Worm (Caenorhabditis elegans) whole organism, young adult: ENCODE measurements around the gene gcy-34.

Experiments
- B0261.1 ChIP-seq: sonication (generic microtip); optimal IDR thresholded peaks from 2 replicates; lab custom pipeline; 2016; ENCODE audit warnings: mild to moderate bottlenecking, missing genetic modification characterization, moderate library complexity, missing compliant biosample characterization
- F10E7.11 ChIP-seq: sonication (generic microtip); optimal IDR thresholded peaks from 2 replicates; lab custom pipeline; 2017; ENCODE audit warnings: mild to moderate bottlenecking, missing genetic modification characterization, moderate library complexity, missing compliant biosample characterization
- F22D6.2 ChIP-seq: sonication (generic microtip); optimal IDR thresholded peaks from 2 replicates; lab custom pipeline; 2016; ENCODE audit warnings: mild to moderate bottlenecking, missing genetic modification characterization, missing compliant biosample characterization
- F33H1.4 ChIP-seq: fragments of 200-800 bp; sonication (Bioruptor generic); IDR thresholded peaks from 2 replicates; pipeline ENCODE4 v1.3.6; 2022; ENCODE audit warnings: missing genetic modification reagents, missing genetic modification characterization, missing compliant biosample characterization
- F37B4.10 ChIP-seq: fragments of 200-800 bp; sonication (Bioruptor generic); IDR thresholded peaks from 2 replicates; pipeline ENCODE4 v1.3.6; 2022; ENCODE audit warnings: missing genetic modification characterization, missing compliant biosample characterization
- Y56A3A.18 ChIP-seq: fragments of 200-800 bp; sonication (Bioruptor generic); IDR thresholded peaks from 2 replicates; pipeline ENCODE4 v1.3.6; 2022; ENCODE audit warnings: missing genetic modification reagents, missing genetic modification characterization, missing compliant biosample characterization
- Y95B8A.8 ChIP-seq: fragments of 200-800 bp; sonication (Bioruptor generic); IDR thresholded peaks from 2 replicates; pipeline ENCODE4 v1.3.6; 2022; ENCODE audit warnings: missing genetic modification reagents, missing genetic modification characterization, missing compliant biosample characterization
- aptf-3 ChIP-seq: fragments of 200-800 bp; sonication (Bioruptor generic); IDR thresholded peaks from 2 replicates; pipeline ENCODE4 v1.3.6; 2022; ENCODE audit warnings: missing genetic modification characterization, missing compliant biosample characterization
- atf-7 ChIP-seq: sonication (generic microtip); optimal IDR thresholded peaks from 2 replicates; lab custom pipeline; 2017; ENCODE audit warnings: mild to moderate bottlenecking, missing genetic modification characterization, missing compliant biosample characterization
- athp-1 ChIP-seq: sonication (generic microtip); optimal IDR thresholded peaks from 2 replicates; lab custom pipeline; 2017; ENCODE audit warnings: mild to moderate bottlenecking, missing genetic modification characterization, missing compliant biosample characterization
- attf-3 ChIP-seq: fragments of 200-800 bp; sonication (Bioruptor generic); conservative IDR thresholded peaks from 2 replicates; pipeline ENCODE4 v1.3.6; 2022; ENCODE audit warnings: missing genetic modification reagents, missing genetic modification characterization, missing compliant biosample characterization
- attf-6 ChIP-seq: fragments of 200-800 bp; sonication (Bioruptor generic); IDR thresholded peaks from 2 replicates; pipeline ENCODE4 v1.3.6; 2022; ENCODE audit warnings: missing genetic modification reagents, missing genetic modification characterization, missing compliant biosample characterization
- bed-1 ChIP-seq: fragments of 200-800 bp; sonication (Bioruptor generic); IDR thresholded peaks from 2 replicates; pipeline ENCODE4 v1.3.6; 2022; ENCODE audit warnings: missing genetic modification reagents, missing genetic modification characterization, missing compliant biosample characterization
- ccch-3 ChIP-seq: fragments of 200-800 bp; sonication (Bioruptor generic); optimal IDR thresholded peaks from 2 replicates; lab custom pipeline; 2018; ENCODE audit warnings: mild to moderate bottlenecking, missing genetic modification characterization, missing compliant biosample characterization
- ceh-100 ChIP-seq: fragments of 200-800 bp; sonication (Bioruptor generic); IDR thresholded peaks from 2 replicates; pipeline ENCODE4 v1.3.6; 2022; ENCODE audit warnings: missing genetic modification reagents, missing genetic modification characterization, missing compliant biosample characterization
- ceh-58 ChIP-seq: fragments of 200-800 bp; sonication (Bioruptor generic); IDR thresholded peaks from 2 replicates; pipeline ENCODE4 v1.3.6; 2022; ENCODE audit warnings: missing genetic modification characterization, missing compliant biosample characterization
- dox-1 ChIP-seq: fragments of 200-800 bp; sonication (Bioruptor generic); IDR thresholded peaks from 2 replicates; pipeline ENCODE4 v1.3.6; 2022; ENCODE audit warnings: missing genetic modification reagents, missing genetic modification characterization, missing compliant biosample characterization
- egrh-3 ChIP-seq: fragments of 200-800 bp; sonication (Bioruptor generic); IDR thresholded peaks from 2 replicates; pipeline ENCODE4 v1.3.6; 2022; ENCODE audit warnings: missing genetic modification reagents, missing genetic modification characterization, missing compliant biosample characterization
- ekl-4 ChIP-seq: fragments of 200-800 bp; sonication (Bioruptor generic); IDR thresholded peaks from 2 replicates; pipeline ENCODE4 v1.3.6; 2022; ENCODE audit warnings: missing genetic modification reagents, missing genetic modification characterization, missing compliant biosample characterization
- him-1 ChIP-seq: sonication (generic microtip); optimal IDR thresholded peaks from 2 replicates; lab custom pipeline; 2016; ENCODE audit warnings: missing genotype, missing genetic modification reagents, missing genetic modification characterization, missing compliant biosample characterization
- hmg-1.2 ChIP-seq: fragments of 200-800 bp; sonication (Bioruptor generic); IDR thresholded peaks from 2 replicates; pipeline ENCODE4 v1.3.6; 2022; ENCODE audit warnings: missing genetic modification reagents, missing genetic modification characterization, missing compliant biosample characterization
- hmg-20 ChIP-seq: fragments of 200-800 bp; sonication (Bioruptor generic); IDR thresholded peaks from 2 replicates; pipeline ENCODE4 v1.3.6; 2022; ENCODE audit warnings: missing genetic modification reagents, missing genetic modification characterization, missing compliant biosample characterization
- hsf-1 ChIP-seq: fragments of 200-800 bp; sonication (Bioruptor generic); IDR thresholded peaks from 2 replicates; pipeline ENCODE4 v1.3.6; 2022; ENCODE audit warnings: missing genetic modification reagents, missing genetic modification characterization, missing compliant biosample characterization
- lin-40 ChIP-seq: sonication (generic microtip); optimal IDR thresholded peaks from 2 replicates; lab custom pipeline; 2016; ENCODE audit warnings: missing genetic modification characterization, mild to moderate bottlenecking, missing compliant biosample characterization, missing genotype, missing genetic modification reagents
- lin-54 ChIP-seq: fragments of 200-800 bp; sonication (Bioruptor generic); optimal IDR thresholded peaks from 2 replicates; lab custom pipeline; 2018; ENCODE audit warnings: mild to moderate bottlenecking, missing genetic modification characterization, missing compliant biosample characterization
- madf-10 ChIP-seq: sonication (generic microtip); optimal IDR thresholded peaks from 2 replicates; lab custom pipeline; 2016; ENCODE audit warnings: mild to moderate bottlenecking, missing genetic modification characterization, missing compliant biosample characterization
- madf-6 ChIP-seq: fragments of 200-800 bp; sonication (Bioruptor generic); IDR thresholded peaks from 2 replicates; pipeline ENCODE4 v1.3.6; 2022; ENCODE audit warnings: missing genetic modification reagents, missing genetic modification characterization, missing compliant biosample characterization
- madf-8 ChIP-seq: fragments of 200-800 bp; sonication (Bioruptor generic); conservative IDR thresholded peaks from 2 replicates; pipeline ENCODE4 v1.3.6; 2022; ENCODE audit warnings: missing genetic modification reagents, missing genetic modification characterization, missing compliant biosample characterization
- mel-28 ChIP-seq: sonication (generic microtip); optimal IDR thresholded peaks from 2 replicates; lab custom pipeline; 2016; ENCODE audit warnings: borderline replicate concordance, mild to moderate bottlenecking, missing genetic modification characterization, missing compliant biosample characterization
- mxl-1 ChIP-seq: sonication (generic microtip); optimal IDR thresholded peaks from 2 replicates; lab custom pipeline; 2016; ENCODE audit warnings: missing genetic modification characterization, missing compliant biosample characterization
- nfya-2 ChIP-seq: fragments of 200-800 bp; sonication (Bioruptor generic); IDR thresholded peaks from 2 replicates; pipeline ENCODE4 v1.3.6; 2022; ENCODE audit warnings: missing genetic modification reagents, missing genetic modification characterization, missing compliant biosample characterization
- nhr-179 ChIP-seq: sonication (generic microtip); optimal IDR thresholded peaks from 2 replicates; lab custom pipeline; 2016; ENCODE audit warnings: mild to moderate bottlenecking, missing genetic modification characterization, missing compliant biosample characterization
- nhr-90 ChIP-seq: sonication (generic microtip); optimal IDR thresholded peaks from 2 replicates; lab custom pipeline; 2016; ENCODE audit warnings: missing genotype, mild to moderate bottlenecking, missing genetic modification characterization, missing compliant biosample characterization
- pbrm-1 ChIP-seq: fragments of 200-800 bp; sonication (Bioruptor generic); IDR thresholded peaks from 2 replicates; pipeline ENCODE4 v1.3.6; 2022; ENCODE audit warnings: missing genetic modification reagents, missing genetic modification characterization, missing compliant biosample characterization
- pha-4 ChIP-seq: fragments of 150-350 bp; sonication (generic microtip); optimal IDR thresholded peaks from 2 replicates; lab custom pipeline; 2014; ENCODE audit warnings: missing biosample characterization, missing genetic modification reagents, missing genetic modification characterization
- rec-8 ChIP-seq, 2 experiments: sonication (generic microtip); optimal IDR thresholded peaks; 2 replicates each; lab custom pipeline; 2016; ENCODE audit warnings: mild to moderate bottlenecking in 2 of 2, missing genetic modification characterization in 2 of 2, missing genetic modification reagents in 2 of 2, missing genotype in 2 of 2, missing biosample characterization in 1 of 2, missing compliant biosample characterization in 1 of 2, moderate library complexity in 1 of 2
- repo-1 ChIP-seq: sonication (generic microtip); optimal IDR thresholded peaks from 2 replicates; lab custom pipeline; 2017; ENCODE audit warnings: mild to moderate bottlenecking, missing genetic modification characterization, missing compliant biosample characterization
- sdz-38 ChIP-seq: sonication (generic microtip); optimal IDR thresholded peaks from 2 replicates; lab custom pipeline; 2016; ENCODE audit warnings: missing genotype, missing genetic modification characterization, missing compliant biosample characterization
- snpc-1.3 ChIP-seq: sonication (generic microtip); optimal IDR thresholded peaks from 2 replicates; lab custom pipeline; 2017; ENCODE audit warnings: missing genetic modification characterization, mild to moderate bottlenecking, missing compliant biosample characterization, antibody characterized with exemption, moderate library complexity, missing genotype, missing genetic modification reagents; ENCODE audit not compliant: insufficient read depth
- somi-1 ChIP-seq: fragments of 200-800 bp; sonication (Bioruptor generic); optimal IDR thresholded peaks from 2 replicates; lab custom pipeline; 2018; ENCODE audit warnings: mild to moderate bottlenecking, missing genetic modification characterization, missing compliant biosample characterization
- sptf-2 ChIP-seq: fragments of 200-800 bp; sonication (Bioruptor generic); optimal IDR thresholded peaks from 2 replicates; lab custom pipeline; 2018; ENCODE audit warnings: mild to moderate bottlenecking, missing genetic modification characterization, missing compliant biosample characterization
- tbp1 ChIP-seq: fragments of 200-800 bp; sonication (Bioruptor generic); optimal IDR thresholded peaks from 2 replicates; lab custom pipeline; 2018; ENCODE audit warnings: mild to moderate bottlenecking, missing genetic modification characterization, missing compliant biosample characterization
- ztf-25 ChIP-seq: fragments of 200-800 bp; sonication (Bioruptor generic); IDR thresholded peaks from 2 replicates; pipeline ENCODE4 v1.3.6; 2022; ENCODE audit warnings: missing genetic modification reagents, missing genetic modification characterization, missing compliant biosample characterization

Gene gcy-34

DNA sequence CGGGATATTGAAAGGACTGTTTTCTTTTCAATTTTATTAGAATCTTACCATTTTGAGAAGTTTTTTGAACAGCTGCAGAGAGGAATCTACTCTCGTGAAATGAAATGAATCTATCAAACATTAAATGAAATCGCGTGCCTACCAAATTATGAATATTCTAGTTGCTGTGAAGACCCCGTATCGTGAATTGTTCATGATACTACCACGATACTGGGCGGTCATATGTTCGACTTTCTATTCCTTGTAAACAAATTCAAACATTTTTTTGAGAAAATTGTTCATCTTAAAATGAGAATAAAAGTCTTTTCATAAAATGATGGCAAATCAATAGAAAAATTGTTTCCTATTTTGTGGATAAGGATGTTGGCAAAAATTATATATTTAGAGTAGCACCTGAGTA lies at the start of gene gcy-34:
TSS of gene gcy-34 (minus strand) at position 101 of the 400 bp plus-strand sequence.
- TF ChIP-seq madf-10, result no peak

- no peak for TF ChIP-seq lin-54 (GFP tag; lab: Kevin White, UChicago)
- no peak for TF ChIP-seq F10E7.11 (tag; lab: Kevin White, UChicago)
- no peak for TF ChIP-seq Y95B8A.8 (GFP tag; lab: Robert Waterston, UW)
- no peak for TF ChIP-seq ccch-3 (GFP tag; lab: Kevin White, UChicago)
- no peak for TF ChIP-seq ceh-100 (GFP tag; lab: Robert Waterston, UW)
- TF ChIP-seq lin-40, result no peak
- no peak for TF ChIP-seq hmg-1.2 (GFP tag; lab: Robert Waterston, UW)
- no peak for TF ChIP-seq attf-3 (GFP tag; lab: Robert Waterston, UW)
- TF ChIP-seq ztf-25 (GFP tag; lab: Robert Waterston, UW), result no peak
- TF ChIP-seq B0261.1 (tag; lab: Kevin White, UChicago), result no peak
- no peak for TF ChIP-seq somi-1 (GFP tag; lab: Kevin White, UChicago)
- no peak for TF ChIP-seq sptf-2 (GFP tag; lab: Kevin White, UChicago)
- no peak for TF ChIP-seq tbp1
- no peak for TF ChIP-seq athp-1 (tag; lab: Kevin White, UChicago)
- TF ChIP-seq dox-1, result no peak
- TF ChIP-seq aptf-3 (GFP tag; lab: Robert Waterston, UW), result no peak
- TF ChIP-seq, all 124 proteins: peak for 0
Measured at ce11 chrV:13432364-13432763, 46.7 kb upstream of the gcy-34 start, which contains the start of gene srd-17. Gene srd-17 (minus strand): TSS chrV:13432714.

DNA sequence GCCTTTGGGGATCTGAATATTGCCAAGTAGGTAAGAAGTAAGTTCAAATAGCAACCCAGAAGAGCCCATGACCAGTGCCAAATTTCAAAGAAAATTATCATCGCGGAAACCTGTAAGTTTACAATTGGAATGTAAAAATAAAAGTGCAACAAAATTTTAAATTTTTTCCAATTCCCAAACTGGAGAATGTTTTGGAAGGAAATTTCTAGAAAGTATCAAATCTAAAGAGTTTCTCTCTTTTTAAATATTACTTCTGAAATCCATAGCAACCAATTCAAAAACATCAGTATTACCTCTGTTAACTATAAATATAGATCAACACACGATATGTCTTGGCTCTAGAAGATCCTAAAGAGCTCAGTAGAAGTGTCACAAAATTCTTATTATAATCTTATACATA lies 43.0 kb upstream of the gcy-34 start, which contains the start of gene srd-19:
TSS of gene srd-19 (minus strand) at position 101 of the 400 bp plus-strand sequence.
- no peak for TF ChIP-seq bed-1 (GFP tag; lab: Robert Waterston, UW)
- TF ChIP-seq egrh-3 (GFP tag; lab: Robert Waterston, UW), result no peak
- no peak for TF ChIP-seq mxl-1 (tag; lab: Kevin White, UChicago)
- no peak for TF ChIP-seq snpc-1.3 (tag; lab: Kevin White, UChicago)
- TF ChIP-seq nfya-2 (GFP tag; lab: Robert Waterston, UW), result no peak
- no peak for TF ChIP-seq ceh-58
- no peak for TF ChIP-seq repo-1 (tag; lab: Kevin White, UChicago)
- no peak for TF ChIP-seq F33H1.4 (GFP tag; lab: Robert Waterston, UW)
- TF ChIP-seq madf-8 (GFP tag; lab: Robert Waterston, UW), result no peak
- TF ChIP-seq hmg-20 (GFP tag; lab: Robert Waterston, UW), result no peak
- TF ChIP-seq F37B4.10 (GFP tag; lab: Robert Waterston, UW), result no peak
- no peak for TF ChIP-seq attf-6
- no peak for TF ChIP-seq mel-28 (tag; lab: Kevin White, UChicago)
- TF ChIP-seq atf-7 (tag; lab: Kevin White, UChicago), result no peak
- no peak for TF ChIP-seq Y56A3A.18 (GFP tag; lab: Robert Waterston, UW)
- no peak for TF ChIP-seq him-1
- no peak for TF ChIP-seq ekl-4 (GFP tag; lab: Robert Waterston, UW)
- TF ChIP-seq nhr-90 (tag; lab: Kevin White, UChicago), result no peak
- TF ChIP-seq F22D6.2 (tag; lab: Kevin White, UChicago), result no peak

DNA sequence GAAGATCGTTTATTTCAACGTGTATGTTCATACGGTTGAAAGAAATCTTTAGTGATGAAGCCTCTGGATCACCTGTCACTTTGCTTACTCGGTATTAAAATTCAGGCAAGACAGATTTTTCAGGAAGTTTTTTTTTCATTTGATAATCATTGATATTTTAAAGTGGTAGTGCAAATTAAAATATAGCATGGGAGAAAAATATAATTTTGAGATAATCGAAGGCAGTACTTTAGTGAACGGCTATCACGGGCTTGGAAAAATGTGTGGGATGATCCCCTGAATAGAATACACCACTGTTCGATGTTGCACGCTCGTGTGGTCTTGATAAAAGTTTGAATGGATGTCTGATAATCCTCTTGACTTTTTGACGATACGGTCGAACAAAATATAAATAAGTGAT lies 41.7 kb upstream of the gcy-34 start:
- no peak for TF ChIP-seq pha-4
- no peak for TF ChIP-seq nhr-179 (tag; lab: Kevin White, UChicago)
- no peak for TF ChIP-seq hsf-1 (GFP tag; lab: Robert Waterston, UW)
- TF ChIP-seq pbrm-1 (GFP tag; lab: Robert Waterston, UW), result no peak
- no peak for TF ChIP-seq snpc-1.3 (tag; lab: Kevin White, UChicago)
- TF ChIP-seq rec-8 (tag; optimal IDR thresholded peaks at IDR 0.05; lab: Kevin White, UChicago), result no peak
- no peak for TF ChIP-seq madf-6 (GFP tag; lab: Robert Waterston, UW)
- TF ChIP-seq sdz-38 (tag; lab: Kevin White, UChicago), result no peak
